Fruit fly (Drosophila melanogaster) whole organism, wandering third instar larva: ENCODE results near the gene CG4558.

Experiments
- Abd-B ChIP-seq: fragments of >200 bp; optimal IDR thresholded peaks from 2 replicates; lab custom pipeline; 2017; ENCODE audit warnings: missing biosample characterization, missing genetic modification characterization
- CG32264 ChIP-seq: fragments of 200-800 bp; sonication (Bioruptor generic); optimal IDR thresholded peaks from 2 replicates; lab custom pipeline; 2016; ENCODE audit warnings: missing biosample characterization, missing genetic modification characterization
- CG9705 ChIP-seq: fragments of 200-800 bp; sonication (Bioruptor generic); optimal IDR thresholded peaks from 2 replicates; lab custom pipeline; 2018; ENCODE audit warnings: missing biosample characterization, mild to moderate bottlenecking, missing genetic modification characterization
- CrebA ChIP-seq: fragments of 200-800 bp; sonication (Bioruptor generic); optimal IDR thresholded peaks from 2 replicates; lab custom pipeline; 2016; ENCODE audit warnings: missing biosample characterization, mild to moderate bottlenecking, missing genetic modification characterization, borderline replicate concordance
- Dfd ChIP-seq: fragments of >200 bp; optimal IDR thresholded peaks from 2 replicates; lab custom pipeline; 2017; ENCODE audit warnings: missing biosample characterization, missing genetic modification characterization
- Dif ChIP-seq: fragments of 200-275, 200-300 bp; sonication (Bioruptor generic); optimal IDR thresholded peaks from 2 replicates; lab custom pipeline; 2018; ENCODE audit warnings: missing biosample characterization, missing genetic modification characterization; ENCODE audit not compliant: partially characterized antibody
- GATAd ChIP-seq: sonication (Bioruptor generic); optimal IDR thresholded peaks from 2 replicates; lab custom pipeline; 2016; ENCODE audit warnings: missing biosample characterization, missing genetic modification characterization
- HLH106 ChIP-seq: fragments of 200-800 bp; optimal IDR thresholded peaks from 3 replicates; lab custom pipeline; 2019; ENCODE audit warnings: missing biosample characterization, mild to moderate bottlenecking, missing genetic modification characterization, moderate library complexity
- Hnf4 ChIP-seq: fragments of 200-800 bp; sonication (Bioruptor generic); optimal IDR thresholded peaks from 2 replicates; lab custom pipeline; 2016; ENCODE audit warnings: missing biosample characterization, mild to moderate bottlenecking, missing genetic modification characterization
- Hr78 ChIP-seq: fragments of >200 bp; optimal IDR thresholded peaks from 2 replicates; lab custom pipeline; 2017; ENCODE audit warnings: missing biosample characterization, missing genetic modification characterization
- Hr83 ChIP-seq: fragments of 200-300 bp; sonication (Bioruptor generic); optimal IDR thresholded peaks from 2 replicates; lab custom pipeline; 2016; ENCODE audit warnings: missing biosample characterization, mild to moderate bottlenecking, missing genetic modification characterization, moderate library complexity; ENCODE audit not compliant: poor library complexity, severe bottlenecking
- Jra ChIP-seq: sonication (Bioruptor generic); optimal IDR thresholded peaks from 2 replicates; lab custom pipeline; 2016; ENCODE audit warnings: missing biosample characterization, missing genetic modification characterization
- Mio ChIP-seq: sonication (Bioruptor generic); optimal IDR thresholded peaks from 2 replicates; lab custom pipeline; 2016; ENCODE audit warnings: missing biosample characterization, missing genetic modification characterization
- Myc ChIP-seq: fragments of >200 bp; optimal IDR thresholded peaks from 2 replicates; lab custom pipeline; 2017
- N ChIP-seq: fragments of >200 bp; optimal IDR thresholded peaks from 2 replicates; lab custom pipeline; 2018; ENCODE audit warnings: missing biosample characterization, missing external identifiers, missing genetic modification characterization
- OdsH ChIP-seq: fragments of 200-800 bp; sonication (Bioruptor generic); optimal IDR thresholded peaks from 2 replicates; lab custom pipeline; 2016; ENCODE audit warnings: missing biosample characterization, mild to moderate bottlenecking, missing genetic modification characterization
- Rel ChIP-seq, 2 experiments: fragments of 200-800 bp; sonication (Bioruptor generic) in 1 of 2; optimal IDR thresholded peaks; 2 replicates in 1 of 2; 3 replicates in 1 of 2; lab custom pipeline; 2016 to 2019; ENCODE audit warnings: mild to moderate bottlenecking in 2 of 2, missing biosample characterization in 2 of 2, missing genetic modification characterization in 2 of 2, moderate library complexity in 1 of 2
- Sp1 ChIP-seq: fragments of 200-800 bp; sonication (Bioruptor generic); optimal IDR thresholded peaks from 3 replicates; lab custom pipeline; 2019; ENCODE audit warnings: missing biosample characterization, mild to moderate bottlenecking, missing genetic modification characterization, moderate library complexity
- Vsx2 ChIP-seq: fragments of 200-300, 225-300 bp; sonication (Bioruptor generic); optimal IDR thresholded peaks from 2 replicates; lab custom pipeline; 2018; ENCODE audit warnings: missing biosample characterization, missing genetic modification characterization; ENCODE audit not compliant: partially characterized antibody
- br ChIP-seq: fragments of 200-800 bp; sonication (Bioruptor generic); optimal IDR thresholded peaks from 2 replicates; lab custom pipeline; 2016; ENCODE audit warnings: missing biosample characterization, missing genetic modification characterization
- brk ChIP-seq: fragments of 200-800 bp; sonication (Bioruptor generic); optimal IDR thresholded peaks from 2 replicates; lab custom pipeline; 2016; ENCODE audit warnings: missing biosample characterization, mild to moderate bottlenecking, missing genetic modification characterization
- dl ChIP-seq, 2 experiments: fragments of 175-275, 200-275 bp in 1 of 2; fragments of 200-275 bp in 1 of 2; sonication (Bioruptor generic); optimal IDR thresholded peaks; lab custom pipeline; 2018; ENCODE audit warnings: mild to moderate bottlenecking in 2 of 2, missing biosample characterization in 2 of 2, missing genetic modification characterization in 2 of 2, moderate library complexity in 2 of 2; ENCODE audit not compliant: partially characterized antibody in 2 of 2, insufficient read depth in 1 of 2
- dmrt93B ChIP-seq: fragments of 200-800 bp; sonication (Bioruptor generic); optimal IDR thresholded peaks from 2 replicates; lab custom pipeline; 2018; ENCODE audit warnings: missing biosample characterization, mild to moderate bottlenecking, missing genetic modification characterization
- dsf ChIP-seq: sonication (Bioruptor generic); optimal IDR thresholded peaks from 2 replicates; lab custom pipeline; 2016; ENCODE audit warnings: missing biosample characterization, missing genetic modification characterization, borderline replicate concordance
- ey ChIP-seq: fragments of 200-800 bp; sonication (Bioruptor generic); optimal IDR thresholded peaks from 2 replicates; lab custom pipeline; 2016; ENCODE audit warnings: missing biosample characterization, missing genetic modification characterization
- foxo ChIP-seq, 2 experiments: fragments of 200-800 bp; sonication (Bioruptor generic); optimal IDR thresholded peaks; 2 replicates in 1 of 2; 3 replicates in 1 of 2; lab custom pipeline; 2016 to 2017; ENCODE audit warnings: missing biosample characterization in 2 of 2, missing genetic modification characterization in 2 of 2
- fru ChIP-seq: fragments of 200-800 bp; sonication (Bioruptor generic); optimal IDR thresholded peaks from 3 replicates; lab custom pipeline; 2016; ENCODE audit warnings: missing biosample characterization, mild to moderate bottlenecking, missing genetic modification characterization
- h ChIP-seq: fragments of 200-800 bp; sonication (Bioruptor generic); optimal IDR thresholded peaks from 3 replicates; lab custom pipeline; 2016; ENCODE audit warnings: missing biosample characterization, mild to moderate bottlenecking, missing genetic modification characterization
- jim ChIP-seq: fragments of 175-275, 200-325 bp; sonication (Bioruptor generic); optimal IDR thresholded peaks from 2 replicates; lab custom pipeline; 2016; ENCODE audit warnings: missing biosample characterization, mild to moderate bottlenecking, missing genetic modification characterization
- lola ChIP-seq: fragments of >200 bp; optimal IDR thresholded peaks from 2 replicates; lab custom pipeline; 2017; ENCODE audit warnings: missing biosample characterization, missing genetic modification characterization
- pan ChIP-seq: fragments of >200 bp; optimal IDR thresholded peaks from 2 replicates; lab custom pipeline; 2017
- psq ChIP-seq: fragments of 200-800 bp; sonication (Bioruptor generic); optimal IDR thresholded peaks from 3 replicates; lab custom pipeline; 2017; ENCODE audit warnings: missing biosample characterization, mild to moderate bottlenecking, missing genetic modification characterization, moderate library complexity
- rgr ChIP-seq: fragments of 200-800 bp; sonication (Bioruptor generic); optimal IDR thresholded peaks from 3 replicates; lab custom pipeline; 2016; ENCODE audit warnings: missing biosample characterization, mild to moderate bottlenecking, missing genetic modification characterization
- sage ChIP-seq: fragments of 200-800 bp; sonication (Bioruptor generic); optimal IDR thresholded peaks from 2 replicates; lab custom pipeline; 2016; ENCODE audit warnings: missing biosample characterization, mild to moderate bottlenecking, missing genetic modification characterization
- sv ChIP-seq: fragments of 200-800 bp; sonication (Bioruptor generic); optimal IDR thresholded peaks from 3 replicates; lab custom pipeline; 2016; ENCODE audit warnings: missing biosample characterization, missing genetic modification characterization
- usp ChIP-seq: fragments of >200 bp; optimal IDR thresholded peaks from 2 replicates; lab custom pipeline; 2017; ENCODE audit warnings: missing biosample characterization, missing genetic modification characterization
- woc ChIP-seq: sonication (Bioruptor generic); optimal IDR thresholded peaks from 2 replicates; lab custom pipeline; 2016; ENCODE audit warnings: missing biosample characterization, mild to moderate bottlenecking, missing genetic modification characterization

The CG4558 gene

DNA sequence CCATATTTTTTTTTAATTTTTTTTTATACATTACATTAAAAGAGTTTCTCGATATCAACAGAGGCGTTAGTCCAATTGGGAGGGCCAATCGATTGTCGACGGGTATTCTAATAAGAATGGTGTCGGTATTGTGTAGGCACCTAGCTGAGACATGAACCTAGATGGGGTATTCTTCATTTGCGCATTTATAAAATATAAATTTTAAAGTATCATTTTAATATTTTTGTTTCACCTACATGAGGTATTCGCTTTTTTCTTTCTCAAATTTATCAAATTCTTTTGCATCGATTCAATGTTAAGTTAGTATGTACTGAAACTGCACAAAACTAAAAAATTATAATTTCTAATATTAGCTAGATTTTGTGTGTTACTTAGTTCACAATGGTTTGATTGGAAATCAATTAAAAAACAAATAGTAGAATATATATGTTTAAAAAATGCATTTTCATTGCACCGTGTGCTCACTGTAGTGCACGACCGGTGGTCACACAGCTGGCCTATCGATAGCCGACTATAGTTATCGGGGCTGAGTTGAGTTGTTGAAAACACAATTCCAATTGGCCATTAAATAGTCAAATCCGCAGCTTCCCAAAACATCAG is 5.6 kb upstream of the CG4558 start, which contains the start of the genes CG14435 and Tmf (continued):
- TF ChIP-seq Jra (no peak), Hnf4 (GFP tag; lab: Kevin White, UChicago) (no peak), Myc (lab: Kevin White, UChicago) (no peak), CG9705 (GFP tag; lab: Kevin White, UChicago) (peak; percentile 73)
- TF ChIP-seq, all 38 proteins: peak for 17

DNA sequence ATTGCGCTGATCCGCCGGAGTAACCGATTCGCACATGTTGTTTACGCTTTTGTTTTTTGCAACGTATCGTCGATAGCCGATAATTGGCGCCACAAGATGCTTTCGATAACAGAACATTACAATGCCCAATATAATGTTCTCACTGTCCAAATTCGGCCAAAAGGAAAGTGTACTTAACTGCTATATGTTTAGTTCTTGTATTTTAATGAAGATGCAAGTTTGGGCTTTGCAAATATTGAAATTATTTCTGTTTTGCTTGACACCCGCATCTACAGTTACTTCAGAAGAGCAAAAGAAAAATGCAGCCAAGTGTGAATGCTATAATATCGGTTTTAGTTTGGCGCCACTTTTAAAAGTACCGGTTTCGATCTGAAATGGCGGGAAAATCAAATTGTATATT is 3.0 kb downstream of the CG4558 start:
- TF ChIP-seq Rel (GFP tag; optimal IDR thresholded peaks at IDR 0.05; lab: Kevin White, UChicago) (no peak), Rel (tag; optimal IDR thresholded peaks at IDR 0.05; lab: Kevin White, UChicago) (peak; percentile 82), br (GFP tag; lab: Kevin White, UChicago) (peak; percentile 88), Mio (peak; percentile 39), foxo (GFP tag; optimal IDR thresholded peaks at IDR 0.05; lab: Kevin White, UChicago) (peak; percentile 65 to 95), woc (GFP tag; lab: Kevin White, UChicago) (peak; percentile 81), OdsH (GFP tag; lab: Kevin White, UChicago) (peak; percentile 80), Myc (lab: Kevin White, UChicago) (peak; percentile 19), CG32264 (GFP tag; lab: Kevin White, UChicago) (peak; percentile 79), Dfd (no peak), HLH106 (peak; percentile 96), GATAd (GFP tag; lab: Kevin White, UChicago) (no peak), CrebA (GFP tag; lab: Kevin White, UChicago) (no peak), Hnf4 (GFP tag; lab: Kevin White, UChicago) (peak; percentile 88), ey (GFP tag; lab: Kevin White, UChicago) (peak; percentile 91), pan (lab: Kevin White, UChicago) (no peak), jim (GFP tag; lab: Kevin White, UChicago) (no peak), usp (GFP tag; lab: Kevin White, UChicago) (no peak), Jra (peak; percentile 15), psq (GFP tag; lab: Kevin White, UChicago) (peak; percentile 76), lola (peak; percentile 24), sv (GFP tag; lab: Kevin White, UChicago) (peak; percentile 86), Sp1 (GFP tag; lab: Kevin White, UChicago) (peak; percentile 90), fru (GFP tag; lab: Kevin White, UChicago) (peak; percentile 93), Dif (GFP tag; lab: Kevin White, UChicago) (no peak), rgr (peak; percentile 91), h (peak; percentile 93), Vsx2 (no peak), dl (GFP tag; optimal IDR thresholded peaks at IDR 0.05; lab: Kevin White, UChicago; ENCODE audit: insufficient read depth in 1 of 2, partially characterized antibody in 2 of 2) (no peak), dsf (GFP tag; lab: Kevin White, UChicago) (no peak), Hr78 (GFP tag; lab: Kevin White, UChicago) (peak; percentile 85), sage (GFP tag; lab: Kevin White, UChicago) (peak; percentile 71), CG9705 (GFP tag; lab: Kevin White, UChicago) (peak; percentile 92), dmrt93B (GFP tag; lab: Kevin White, UChicago) (peak; percentile 91), N (GFP tag; lab: Kevin White, UChicago) (peak; percentile 100), Abd-B (GFP tag; lab: Kevin White, UChicago) (peak; percentile 30)
- TF ChIP-seq, all 38 proteins: peak for 25

DNA sequence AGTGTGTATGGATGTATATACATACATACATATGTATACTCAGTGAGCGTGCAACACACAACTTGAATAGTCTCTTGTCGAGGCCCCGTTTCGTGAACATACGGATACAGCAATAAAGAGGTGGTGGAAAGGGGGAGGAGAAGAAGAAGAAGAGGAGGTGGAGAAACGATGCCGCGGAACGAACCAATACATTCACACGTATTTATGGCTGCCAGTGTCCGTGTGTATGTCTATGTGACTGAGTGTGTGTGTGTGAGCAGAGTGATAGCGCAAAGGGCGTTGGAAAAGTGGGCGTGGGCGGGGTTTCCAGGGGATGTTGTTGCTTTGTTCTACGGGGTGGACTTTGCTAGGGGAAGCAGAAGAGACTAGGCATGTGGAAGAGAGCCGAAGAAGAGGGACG is 3.8 kb downstream of the CG4558 start:
- no peak for TF ChIP-seq br (GFP tag; lab: Kevin White, UChicago)
- no peak for TF ChIP-seq Rel (GFP tag; optimal IDR thresholded peaks at IDR 0.05; lab: Kevin White, UChicago)
- TF ChIP-seq Rel (tag; optimal IDR thresholded peaks at IDR 0.05; lab: Kevin White, UChicago): peak; percentile 67
- no peak for TF ChIP-seq woc (GFP tag; lab: Kevin White, UChicago)
- no peak for TF ChIP-seq CrebA (GFP tag; lab: Kevin White, UChicago)
- no peak for TF ChIP-seq brk (GFP tag; lab: Kevin White, UChicago)
- no peak for TF ChIP-seq sage (GFP tag; lab: Kevin White, UChicago)
- TF ChIP-seq dmrt93B (GFP tag; lab: Kevin White, UChicago): no peak
- TF ChIP-seq psq (GFP tag; lab: Kevin White, UChicago): peak; percentile 77
- no peak for TF ChIP-seq Hr78 (GFP tag; lab: Kevin White, UChicago)
- TF ChIP-seq Hnf4 (GFP tag; lab: Kevin White, UChicago): no peak
- peak; percentile 31 for TF ChIP-seq Dif (GFP tag; lab: Kevin White, UChicago)
- no peak for TF ChIP-seq foxo (GFP tag; optimal IDR thresholded peaks at IDR 0.05; lab: Kevin White, UChicago)
- TF ChIP-seq ey (GFP tag; lab: Kevin White, UChicago): no peak
- TF ChIP-seq Vsx2: no peak
- TF ChIP-seq OdsH (GFP tag; lab: Kevin White, UChicago): no peak
- TF ChIP-seq Hr83: no peak
- no peak for TF ChIP-seq Myc (lab: Kevin White, UChicago)
- no peak for TF ChIP-seq Mio
- TF ChIP-seq GATAd (GFP tag; lab: Kevin White, UChicago): no peak
- TF ChIP-seq jim (GFP tag; lab: Kevin White, UChicago): no peak
- TF ChIP-seq dsf (GFP tag; lab: Kevin White, UChicago): no peak
- TF ChIP-seq fru (GFP tag; lab: Kevin White, UChicago): no peak
- no peak for TF ChIP-seq HLH106
- no peak for TF ChIP-seq CG32264 (GFP tag; lab: Kevin White, UChicago)
- peak; percentile 45 for TF ChIP-seq Sp1 (GFP tag; lab: Kevin White, UChicago)
- no peak for TF ChIP-seq h
